Fruit fly (Drosophila melanogaster): ENCODE data around the gene CG42784.

dm6 chr2L:13414525-13415481 is at the start of gene CG42784, which contains the start of the genes CG16956 and CG43850:
- TF ChIP-seq Dll (optimal IDR thresholded peaks at IDR 0.05) (no peak), pan (optimal IDR thresholded peaks at IDR 0.05) (no peak), usp (GFP tag; optimal IDR thresholded peaks at IDR 0.05) (no peak), CG8478 (optimal IDR thresholded peaks at IDR 0.05) (no peak), psq (optimal IDR thresholded peaks at IDR 0.05) (no peak), EcR (GFP tag; optimal IDR thresholded peaks at IDR 0.05) (no peak)
